Worm (Caenorhabditis elegans): ENCODE results near the gene D2007.1.

D2007.1 gene

ce11 chrIII:8155166-8155565 is at the start of gene D2007.1:
Gene D2007.1, plus strand, starts transcription at chrIII:8155466.
- no peak for TF ChIP-seq elt-1 (tag; optimal IDR thresholded peaks at IDR 0.05; ENCODE audit: borderline replicate concordance, insufficient read depth)
- no peak for TF ChIP-seq bed-3 (GFP tag; optimal IDR thresholded peaks at IDR 0.05)
- TF ChIP-seq unc-120 (tag; optimal IDR thresholded peaks at IDR 0.05; ENCODE audit: poor library complexity, severe bottlenecking): no peak
- TF ChIP-seq ceh-43 (GFP tag; optimal IDR thresholded peaks at IDR 0.05): no peak
- no peak for TF ChIP-seq nhr-28 (tag; optimal IDR thresholded peaks at IDR 0.05)
- TF ChIP-seq drap-1 (GFP tag; optimal IDR thresholded peaks at IDR 0.05): no peak
- no peak for TF ChIP-seq ztf-11 (tag; optimal IDR thresholded peaks at IDR 0.05)
- TF ChIP-seq nhr-76 (tag; optimal IDR thresholded peaks at IDR 0.05): no peak
- TF ChIP-seq nhr-237 (tag; optimal IDR thresholded peaks at IDR 0.05): no peak

- TF ChIP-seq blmp-1 (tag; optimal IDR thresholded peaks at IDR 0.05) (no peak), nhr-237 (tag; optimal IDR thresholded peaks at IDR 0.05) (no peak), ham-2 (GFP tag; optimal IDR thresholded peaks at IDR 0.05) (no peak), lin-13 (tag; optimal IDR thresholded peaks at IDR 0.05) (no peak), ceh-83 (GFP tag; optimal IDR thresholded peaks at IDR 0.05) (no peak), elt-1 (tag; optimal IDR thresholded peaks at IDR 0.05; ENCODE audit: borderline replicate concordance, insufficient read depth) (no peak), flh-1 (GFP tag; optimal IDR thresholded peaks at IDR 0.05) (no peak)
Observed at ce11 chrIII:8105771-8106170, 49.5 kb upstream of the D2007.1 start.

- peak; percentile 8 for TF ChIP-seq hlh-1 (tag; optimal IDR thresholded peaks at IDR 0.05)
- no peak for TF ChIP-seq nhr-28 (tag; optimal IDR thresholded peaks at IDR 0.05)
- TF ChIP-seq flh-1 (GFP tag; optimal IDR thresholded peaks at IDR 0.05): peak; percentile 60
- peak; percentile 66 for TF ChIP-seq bed-3 (GFP tag; optimal IDR thresholded peaks at IDR 0.05)
- TF ChIP-seq mep-1 (tag; optimal IDR thresholded peaks at IDR 0.05): peak; percentile 2
- no peak for TF ChIP-seq elt-1 (tag; optimal IDR thresholded peaks at IDR 0.05; ENCODE audit: borderline replicate concordance, insufficient read depth)
- no peak for TF ChIP-seq nhr-76 (tag; optimal IDR thresholded peaks at IDR 0.05)
- peak; percentile 85 for TF ChIP-seq drap-1 (GFP tag; optimal IDR thresholded peaks at IDR 0.05)
- no peak for TF ChIP-seq zip-8 (tag; optimal IDR thresholded peaks at IDR 0.05)
- peak; percentile 18 for TF ChIP-seq unc-39 (tag; optimal IDR thresholded peaks at IDR 0.05)
- TF ChIP-seq tbx-8 (GFP tag; optimal IDR thresholded peaks at IDR 0.05): no peak
- no peak for TF ChIP-seq blmp-1 (tag; optimal IDR thresholded peaks at IDR 0.05)
- no peak for TF ChIP-seq nhr-12 (tag; optimal IDR thresholded peaks at IDR 0.05)
- TF ChIP-seq nhr-237 (tag; optimal IDR thresholded peaks at IDR 0.05): no peak
- TF ChIP-seq sem-2 (GFP tag; optimal IDR thresholded peaks at IDR 0.05): peak; percentile 70
- TF ChIP-seq nhr-2 (tag; optimal IDR thresholded peaks at IDR 0.05): no peak
- no peak for TF ChIP-seq elt-3 (tag; optimal IDR thresholded peaks at IDR 0.05)
- no peak for TF ChIP-seq unc-62 (GFP tag; optimal IDR thresholded peaks at IDR 0.05)
- no peak for TF ChIP-seq ztf-11 (tag; optimal IDR thresholded peaks at IDR 0.05)
- peak; percentile 16 for TF ChIP-seq pha-4 (tag; optimal IDR thresholded peaks at IDR 0.05)
- TF ChIP-seq lin-32 (GFP tag; optimal IDR thresholded peaks at IDR 0.05): peak; percentile 70
- peak; percentile 64 for TF ChIP-seq ham-2 (GFP tag; optimal IDR thresholded peaks at IDR 0.05)
- TF ChIP-seq cnd-1 (tag; optimal IDR thresholded peaks at IDR 0.05): peak; percentile 87
- no peak for TF ChIP-seq mab-5 (tag; optimal IDR thresholded peaks at IDR 0.05)
- no peak for TF ChIP-seq ceh-39 (tag; optimal IDR thresholded peaks at IDR 0.05)
- no peak for TF ChIP-seq snpc-4 (tag; optimal IDR thresholded peaks at IDR 0.05)
- peak; percentile 12 for TF ChIP-seq ces-1 (GFP tag; optimal IDR thresholded peaks at IDR 0.05)
- peak; percentile 27 for TF ChIP-seq lin-13 (tag; optimal IDR thresholded peaks at IDR 0.05)
- TF ChIP-seq lsy-2 (tag; optimal IDR thresholded peaks at IDR 0.05): no peak
- peak; percentile 74 for TF ChIP-seq unc-120 (tag; optimal IDR thresholded peaks at IDR 0.05; ENCODE audit: poor library complexity, severe bottlenecking)
- TF ChIP-seq ceh-83 (GFP tag; optimal IDR thresholded peaks at IDR 0.05): peak; percentile 85
- TF ChIP-seq sptf-1 (tag; optimal IDR thresholded peaks at IDR 0.05): peak; percentile 90
- peak; percentile 82 for TF ChIP-seq M03D4.4 (tag; optimal IDR thresholded peaks at IDR 0.05)
- TF ChIP-seq ceh-43 (GFP tag; optimal IDR thresholded peaks at IDR 0.05): peak; percentile 68
- peak; percentile 85 for TF ChIP-seq mls-2 (tag; optimal IDR thresholded peaks at IDR 0.05)
Observed at ce11 chrIII:8106476-8106875, 48.8 kb upstream of the D2007.1 start.

ce11 chrIII:8108490-8108889 is 46.8 kb upstream of the D2007.1 start, which contains the start of gene C14B9.3:
Gene C14B9.3, plus strand, starts transcription at chrIII:8108790.
- TF ChIP-seq lin-32 (GFP tag; optimal IDR thresholded peaks at IDR 0.05) (no peak), unc-120 (tag; optimal IDR thresholded peaks at IDR 0.05; ENCODE audit: poor library complexity, severe bottlenecking) (no peak), ztf-11 (tag; optimal IDR thresholded peaks at IDR 0.05) (no peak), ceh-39 (tag; optimal IDR thresholded peaks at IDR 0.05) (no peak), mab-5 (tag; optimal IDR thresholded peaks at IDR 0.05) (no peak), nhr-76 (tag; optimal IDR thresholded peaks at IDR 0.05) (no peak)
